Fruit fly (Drosophila melanogaster) whole organism, embryonic: ENCODE data around the gene Teh1.

Experiments used
- Awh ChIP-seq: fragments of 200-800 bp; sonication (Bioruptor generic); IDR thresholded peaks from 2 replicates; pipeline ENCODE4, ENCODE4 v1.3.6; 2022; ENCODE audit warnings: missing biosample characterization, missing genetic modification characterization
- BEAF-32 ChIP-seq: fragments of 200-800 bp; sonication (Bioruptor generic); optimal IDR thresholded peaks from 3 replicates; lab custom pipeline; 2017; ENCODE audit warnings: missing biosample characterization, missing genetic modification characterization, mild to moderate bottlenecking, moderate library complexity, missing genetic modification reagents
- CG10147 ChIP-seq: fragments of 200-800 bp; sonication (Bioruptor generic); optimal IDR thresholded peaks from 2 replicates; lab custom pipeline; 2019; ENCODE audit warnings: missing biosample characterization, mild to moderate bottlenecking, missing genetic modification characterization, moderate library complexity
- CG10209 ChIP-seq: fragments of 200-800 bp; sonication (Bioruptor generic); optimal IDR thresholded peaks from 3 replicates; lab custom pipeline; 2017; ENCODE audit warnings: missing biosample characterization, mild to moderate bottlenecking, missing genetic modification characterization, missing genetic modification reagents
- CG11247 ChIP-seq: fragments of 200-800 bp; sonication (Bioruptor generic); IDR thresholded peaks from 2 replicates; pipeline ENCODE4 v1.3.6; 2022; ENCODE audit warnings: missing biosample characterization, missing genetic modification characterization
- CG11398 ChIP-seq: fragments of 200-800 bp; sonication (Bioruptor generic); optimal IDR thresholded peaks from 2 replicates; lab custom pipeline; 2016; ENCODE audit warnings: missing biosample characterization, missing genetic modification characterization
- CG11504 ChIP-seq: fragments of 200-800 bp; sonication (Bioruptor generic); optimal IDR thresholded peaks from 3 replicates; lab custom pipeline; 2019; ENCODE audit warnings: missing biosample characterization, mild to moderate bottlenecking, missing genetic modification characterization, moderate library complexity
- CG1233 ChIP-seq: fragments of 200-800 bp; sonication (Bioruptor generic); optimal IDR thresholded peaks from 4 replicates; lab custom pipeline; 2018; ENCODE audit warnings: missing biosample characterization, mild to moderate bottlenecking, missing genetic modification characterization
- CG15011 ChIP-seq: fragments of 200-800 bp; sonication (Bioruptor generic); optimal IDR thresholded peaks from 3 replicates; lab custom pipeline; 2018; ENCODE audit warnings: missing biosample characterization, mild to moderate bottlenecking, missing genetic modification characterization
- CG15269 ChIP-seq: fragments of 200-800 bp; sonication (Bioruptor generic); optimal IDR thresholded peaks from 2 replicates; lab custom pipeline; 2018; ENCODE audit warnings: missing biosample characterization, mild to moderate bottlenecking, missing genetic modification characterization, moderate library complexity
- CG1647 ChIP-seq: fragments of 200-800 bp; sonication (Bioruptor generic); optimal IDR thresholded peaks from 3 replicates; lab custom pipeline; 2016; ENCODE audit warnings: missing biosample characterization, missing genetic modification characterization
- CG16863 ChIP-seq: fragments of 200-800 bp; sonication (Bioruptor generic); optimal IDR thresholded peaks from 3 replicates; lab custom pipeline; 2016; ENCODE audit warnings: missing biosample characterization, missing genetic modification characterization
- CG17186 ChIP-seq: fragments of 200-800 bp; sonication (Bioruptor generic); optimal IDR thresholded peaks from 3 replicates; lab custom pipeline; 2017; ENCODE audit warnings: missing biosample characterization, missing genetic modification reagents, missing genetic modification characterization
- CG2202 ChIP-seq: fragments of 200-800 bp; sonication (Bioruptor generic); optimal IDR thresholded peaks from 2 replicates; lab custom pipeline; 2018; ENCODE audit warnings: missing biosample characterization, mild to moderate bottlenecking, missing genetic modification characterization
- CG33213 ChIP-seq: fragments of 200-800 bp; sonication (Bioruptor generic); optimal IDR thresholded peaks from 3 replicates; lab custom pipeline; 2016; ENCODE audit warnings: missing biosample characterization, missing genetic modification characterization
- CG4328 ChIP-seq: fragments of 200-800 bp; sonication (Bioruptor generic); optimal IDR thresholded peaks from 3 replicates; lab custom pipeline; 2017; ENCODE audit warnings: missing biosample characterization, missing genetic modification reagents, missing genetic modification characterization
- CG6654 ChIP-seq: fragments of 200-800 bp; sonication (Bioruptor generic); optimal IDR thresholded peaks from 2 replicates; lab custom pipeline; 2017; ENCODE audit warnings: missing biosample characterization, mild to moderate bottlenecking, missing genetic modification characterization
- CG7271 ChIP-seq: fragments of 200-800 bp; sonication (Bioruptor generic); optimal IDR thresholded peaks from 2 replicates; lab custom pipeline; 2018; ENCODE audit warnings: missing biosample characterization, mild to moderate bottlenecking, missing genetic modification characterization, moderate library complexity
- CG7786 ChIP-seq: fragments of 200-800 bp; sonication (Bioruptor generic); optimal IDR thresholded peaks from 2 replicates; lab custom pipeline; 2016; ENCODE audit warnings: missing biosample characterization, missing genetic modification characterization
- CG8359 ChIP-seq: fragments of 200-800 bp; sonication (Bioruptor generic); optimal IDR thresholded peaks from 2 replicates; lab custom pipeline; 2017; ENCODE audit warnings: missing biosample characterization, mild to moderate bottlenecking, missing genetic modification characterization, borderline replicate concordance
- Ets65A ChIP-seq: fragments of 200-800 bp; sonication (Bioruptor generic); peaks from one replicate; lab custom pipeline; 2016; ENCODE audit warnings: missing biosample characterization, missing genetic modification characterization
- Ets97D ChIP-seq: fragments of 200-800 bp; sonication (Bioruptor generic); optimal IDR thresholded peaks from 3 replicates; lab custom pipeline; 2016; ENCODE audit warnings: missing biosample characterization, missing genetic modification characterization
- Fer1 ChIP-seq: fragments of 200-800 bp; sonication (Bioruptor generic); optimal IDR thresholded peaks from 2 replicates; lab custom pipeline; 2017; ENCODE audit warnings: missing biosample characterization, mild to moderate bottlenecking, missing genetic modification characterization
- GATAe ChIP-seq: fragments of 200-800 bp; sonication (Bioruptor generic); conservative IDR thresholded peaks from 2 replicates; pipeline ENCODE4 v1.3.6; 2022; ENCODE audit warnings: missing biosample characterization, missing genetic modification characterization
- Gug ChIP-seq: fragments of 200-800 bp; sonication (Bioruptor generic); IDR thresholded peaks from 4 replicates; pipeline ENCODE4 v1.3.6; 2022; ENCODE audit warnings: missing biosample characterization, missing genetic modification characterization
- H2.0 ChIP-seq: fragments of 200-800 bp; sonication (Bioruptor generic); IDR thresholded peaks from 2 replicates; pipeline ENCODE4 v1.3.6; 2022; ENCODE audit warnings: missing biosample characterization, missing genetic modification characterization
- HHEX ChIP-seq: fragments of 200-800 bp; sonication (Bioruptor generic); optimal IDR thresholded peaks from 3 replicates; lab custom pipeline; 2017; ENCODE audit warnings: missing biosample characterization, mild to moderate bottlenecking, missing genetic modification characterization, missing genetic modification reagents
- Hr39 ChIP-seq: fragments of >200 bp; optimal IDR thresholded peaks from 2 replicates; lab custom pipeline; 2017
- MTF-1 ChIP-seq: fragments of 200-800 bp; sonication (Bioruptor generic); optimal IDR thresholded peaks from 2 replicates; lab custom pipeline; 2018; ENCODE audit warnings: missing biosample characterization, mild to moderate bottlenecking, missing genetic modification characterization, borderline replicate concordance
- Myb ChIP-seq: fragments of 200-800 bp; sonication (Bioruptor generic); optimal IDR thresholded peaks from 2 replicates; lab custom pipeline; 2016; ENCODE audit warnings: missing biosample characterization, missing genetic modification characterization
- NFAT ChIP-seq: fragments of 200-800 bp; sonication (Bioruptor generic); IDR thresholded peaks from 2 replicates; pipeline ENCODE4 v1.3.6; 2022; ENCODE audit warnings: missing biosample characterization, missing genetic modification characterization
- Nf-YA ChIP-seq: fragments of 200-800 bp; sonication (Bioruptor generic); IDR thresholded peaks from 2 replicates; pipeline ENCODE4 v1.3.6; 2022; ENCODE audit warnings: missing biosample characterization, missing genetic modification characterization
- Nf-YB ChIP-seq: fragments of 200-800 bp; sonication (Bioruptor generic); optimal IDR thresholded peaks from 3 replicates; lab custom pipeline; 2019; ENCODE audit warnings: missing biosample characterization, mild to moderate bottlenecking, missing genetic modification characterization, moderate library complexity
- Nf-YC ChIP-seq: fragments of 200-800 bp; optimal IDR thresholded peaks from 3 replicates; lab custom pipeline; 2019; ENCODE audit warnings: missing biosample characterization, mild to moderate bottlenecking, missing genetic modification characterization, moderate library complexity
- Oli ChIP-seq: fragments of 200-800 bp; sonication (Bioruptor generic); optimal IDR thresholded peaks from 2 replicates; lab custom pipeline; 2018; ENCODE audit warnings: missing biosample characterization, mild to moderate bottlenecking, missing genetic modification characterization, moderate library complexity
- Sox100B ChIP-seq: fragments of 200-800 bp; sonication (Bioruptor generic); optimal IDR thresholded peaks from 3 replicates; lab custom pipeline; 2018; ENCODE audit warnings: missing biosample characterization, mild to moderate bottlenecking, missing genetic modification characterization
- Stat92E ChIP-seq, 3 experiments: fragments of >200 bp in 2 of 3; fragments of 200-800 bp in 1 of 3; sonication (Bioruptor generic) in 1 of 3; optimal IDR thresholded peaks; 2 replicates each; lab custom pipeline; 2017 to 2019; ENCODE audit warnings: missing biosample characterization in 3 of 3, missing genetic modification characterization in 3 of 3, mild to moderate bottlenecking in 1 of 3, moderate library complexity in 1 of 3
- Tbp ChIP-seq: fragments of >200 bp; optimal IDR thresholded peaks from 2 replicates; lab custom pipeline; 2018; ENCODE audit warnings: missing biosample characterization, missing genetic modification characterization
- Usf ChIP-seq: fragments of 200-800 bp; sonication (Bioruptor generic); optimal IDR thresholded peaks from 2 replicates; lab custom pipeline; 2017; ENCODE audit warnings: missing genotype, missing biosample characterization, missing genetic modification characterization
- amos ChIP-seq: fragments of 200-800 bp; sonication (Bioruptor generic); IDR thresholded peaks from 2 replicates; pipeline ENCODE4 v1.3.6; 2022; ENCODE audit warnings: missing biosample characterization, missing genetic modification characterization; ENCODE audit not compliant: partially characterized antibody
- exex ChIP-seq: fragments of 200-800 bp; sonication (Bioruptor generic); optimal IDR thresholded peaks from 4 replicates; lab custom pipeline; 2018; ENCODE audit warnings: missing biosample characterization, mild to moderate bottlenecking, missing genetic modification characterization, moderate library complexity
- gcm ChIP-seq: fragments of 200-800 bp; sonication (Bioruptor generic); optimal IDR thresholded peaks from 2 replicates; lab custom pipeline; 2019; ENCODE audit warnings: missing biosample characterization, mild to moderate bottlenecking, missing genetic modification characterization, moderate library complexity
- her ChIP-seq: fragments of 200-800 bp; sonication (Bioruptor generic); optimal IDR thresholded peaks from 2 replicates; lab custom pipeline; 2016; ENCODE audit warnings: missing biosample characterization, missing genetic modification characterization
- mirr ChIP-seq: fragments of 200-800 bp; sonication (Bioruptor generic); optimal IDR thresholded peaks from 3 replicates; lab custom pipeline; 2018; ENCODE audit warnings: missing biosample characterization, mild to moderate bottlenecking, missing genetic modification characterization
- pfk ChIP-seq: fragments of 200-800 bp; sonication (Bioruptor generic); optimal IDR thresholded peaks from 2 replicates; lab custom pipeline; 2018; ENCODE audit warnings: missing biosample characterization, mild to moderate bottlenecking, missing genetic modification characterization, moderate library complexity
- repo ChIP-seq: fragments of 200-800 bp; sonication (Bioruptor generic); optimal IDR thresholded peaks from 2 replicates; lab custom pipeline; 2016; ENCODE audit warnings: missing biosample characterization, missing genetic modification characterization
- slp2 ChIP-seq: fragments of 200-800 bp; sonication (Bioruptor generic); optimal IDR thresholded peaks from 2 replicates; lab custom pipeline; 2016; ENCODE audit warnings: missing biosample characterization, missing genetic modification characterization
- toy ChIP-seq: fragments of 200-800 bp; sonication (Bioruptor generic); IDR thresholded peaks from 2 replicates; pipeline ENCODE4 v1.3.6; 2022; ENCODE audit warnings: missing biosample characterization, missing genetic modification characterization
- trem ChIP-seq: fragments of 200-800 bp; optimal IDR thresholded peaks from 3 replicates; lab custom pipeline; 2019; ENCODE audit warnings: missing biosample characterization, mild to moderate bottlenecking, missing genetic modification characterization, moderate library complexity

The Teh1 gene

DNA sequence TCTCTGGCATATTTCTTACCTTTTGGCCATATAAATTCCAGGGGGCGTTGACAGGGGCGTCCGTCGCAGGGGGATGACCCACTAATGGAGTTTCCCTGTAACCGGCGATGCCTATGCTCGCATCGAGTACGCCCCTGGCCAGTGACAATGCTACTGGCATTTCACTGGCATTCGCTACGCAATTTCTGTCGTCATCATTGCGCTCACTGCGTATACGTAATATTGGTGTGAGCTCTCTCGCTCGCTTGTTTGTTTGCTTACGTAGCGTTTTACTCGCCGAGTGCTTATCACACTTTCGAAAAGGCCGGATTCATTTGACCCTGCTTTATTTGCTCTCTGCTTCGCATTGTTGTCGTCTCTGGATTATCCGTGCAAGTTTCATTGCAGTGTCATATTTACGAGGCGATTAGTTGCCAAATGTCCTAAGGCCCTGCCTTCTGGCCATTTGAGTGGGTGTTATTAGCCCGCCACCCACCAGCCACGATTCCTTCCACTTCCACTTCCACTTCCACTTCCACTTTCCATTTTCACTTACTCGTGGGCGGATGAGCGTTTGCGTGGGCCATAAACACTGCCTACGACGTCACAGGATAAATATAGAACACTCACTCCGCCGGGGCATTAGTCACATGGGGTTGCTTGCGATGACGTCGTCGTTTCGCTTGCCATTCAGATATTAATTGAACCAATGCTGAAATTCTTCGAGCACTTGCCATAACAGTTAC lies 16.7 kb upstream of the Teh1 start (continued):
- no peak for TF ChIP-seq BEAF-32 (GFP tag; lab: Kevin White, UChicago)
- 0 out of 2 replicates have a peak, but pooled peaks have one; percentile 12 for TF ChIP-seq Nf-YA (GFP tag; lab: Robert Waterston, UW)
- TF ChIP-seq Nf-YC (tag; lab: Kevin White, UChicago), result peak; percentile 28
- TF ChIP-seq CG11398 (GFP tag; lab: Kevin White, UChicago), result no peak
- no peak for TF ChIP-seq Stat92E (GFP tag; optimal IDR thresholded peaks at IDR 0.05; lab: Kevin White, UChicago)
- TF ChIP-seq CG4328 (GFP tag; lab: Kevin White, UChicago), result peak; percentile 45
- TF ChIP-seq Sox100B (GFP tag; lab: Kevin White, UChicago), result no peak
- TF ChIP-seq Hr39 (lab: Kevin White, UChicago), result no peak
- peak; percentile 33 for TF ChIP-seq repo (GFP tag; lab: Kevin White, UChicago)
- no peak for TF ChIP-seq Tbp
- peak; percentile 86; the same call in 3 of the 4 replicates for TF ChIP-seq Gug
- TF ChIP-seq CG11504 (tag; lab: Kevin White, UChicago), result peak; percentile 61
- TF ChIP-seq Ets97D (GFP tag; lab: Kevin White, UChicago), result no peak
- TF ChIP-seq HHEX (GFP tag; lab: Kevin White, UChicago), result peak; percentile 34
- no peak for TF ChIP-seq CG1233 (GFP tag; lab: Kevin White, UChicago)
- TF ChIP-seq her (GFP tag; lab: Kevin White, UChicago), result peak; percentile 64
- TF ChIP-seq Awh (GFP tag; lab: Robert Waterston, UW), result no peak
- no peak for TF ChIP-seq CG2202 (tag; lab: Kevin White, UChicago)
- no peak for TF ChIP-seq MTF-1
- peak; percentile 86 for TF ChIP-seq NFAT (GFP tag; lab: Robert Waterston, UW)
- TF ChIP-seq gcm (GFP tag; lab: Kevin White, UChicago), result no peak
- TF ChIP-seq CG6654 (GFP tag; lab: Kevin White, UChicago), result no peak
- TF ChIP-seq CG7786 (GFP tag; lab: Kevin White, UChicago), result peak; percentile 69
- no peak for TF ChIP-seq CG1647
- peak; percentile 4 for TF ChIP-seq exex (tag; lab: Kevin White, UChicago)
- TF ChIP-seq trem, result no peak
- no peak for TF ChIP-seq slp2 (GFP tag; lab: Kevin White, UChicago)
- TF ChIP-seq toy (GFP tag; lab: Robert Waterston, UW), result peak; percentile 49; the same call in 1 of the 2 replicates
- TF ChIP-seq CG11247, result peak; percentile 67
- TF ChIP-seq CG8359, result no peak
- no peak for TF ChIP-seq CG33213 (GFP tag; lab: Kevin White, UChicago)
- TF ChIP-seq CG10147, result no peak
- peak; percentile 21 for TF ChIP-seq Myb (GFP tag; lab: Kevin White, UChicago)
- peak; percentile 65 for TF ChIP-seq H2.0 (GFP tag; lab: Robert Waterston, UW)
- TF ChIP-seq Oli (tag; lab: Kevin White, UChicago), result peak; percentile 31
- peak; percentile 44 for TF ChIP-seq mirr
- peak; percentile 64 for TF ChIP-seq CG15269 (tag; lab: Kevin White, UChicago)
- TF ChIP-seq CG17186 (GFP tag; lab: Kevin White, UChicago), result no peak
- no peak for TF ChIP-seq GATAe (GFP tag; lab: Robert Waterston, UW)
- peak; percentile 27 for TF ChIP-seq CG10209
- TF ChIP-seq Usf (GFP tag; lab: Kevin White, UChicago), result peak; percentile 19
- no peak for TF ChIP-seq amos
- no peak for TF ChIP-seq pfk (GFP tag; lab: Kevin White, UChicago)
- TF ChIP-seq Fer1 (GFP tag; lab: Kevin White, UChicago), result peak; percentile 60
- TF ChIP-seq Nf-YB (GFP tag; lab: Kevin White, UChicago), result no peak
- peak; percentile 18 for TF ChIP-seq CG15011 (GFP tag; lab: Kevin White, UChicago)
- TF ChIP-seq CG7271, result no peak
- peak; percentile 19 for TF ChIP-seq CG16863
- TF ChIP-seq Ets65A (GFP tag; lab: Kevin White, UChicago), result no peak
